Worm (Caenorhabditis elegans): ENCODE results near the gene F17C11.11.

F17C11.11 gene

ce11 chrV:10940571-10940991, 2.0 kb upstream of the F17C11.11 start (continued):
- no peak for TF ChIP-seq lin-26 (GFP tag; IDR thresholded peaks at IDR 0.05)
- TF ChIP-seq K12H6.12 (tag; optimal IDR thresholded peaks at IDR 0.05) = peak; percentile 42
- TF ChIP-seq atf-7 (tag; optimal IDR thresholded peaks at IDR 0.05) = peak; percentile 94
- peak; percentile 87 for TF ChIP-seq B0336.3 (GFP tag; IDR thresholded peaks at IDR 0.05)
- no peak for TF ChIP-seq lir-1 (GFP tag; conservative IDR thresholded peaks at IDR 0.05)
- no peak for TF ChIP-seq ccch-3 (GFP tag; optimal IDR thresholded peaks at IDR 0.05)
- peak; percentile 31; the same call in 1 of the 2 replicates for TF ChIP-seq pbrm-1 (GFP tag; IDR thresholded peaks at IDR 0.05)
- TF ChIP-seq Y56A3A.18 (GFP tag; IDR thresholded peaks at IDR 0.05) = no peak
- no peak for TF ChIP-seq rpc-1 (optimal IDR thresholded peaks at IDR 0.05)
- no peak for TF ChIP-seq rpc-1 (tag; optimal IDR thresholded peaks at IDR 0.05)
- no peak for TF ChIP-seq hlh-12 (tag; optimal IDR thresholded peaks at IDR 0.05)
- peak; percentile 29 for TF ChIP-seq gei-17 (GFP tag; optimal IDR thresholded peaks at IDR 0.05)
- no peak for TF ChIP-seq athp-1 (tag; optimal IDR thresholded peaks at IDR 0.05)
- no peak for TF ChIP-seq ceh-79 (tag; optimal IDR thresholded peaks at IDR 0.05)
- TF ChIP-seq madf-8 (GFP tag; conservative IDR thresholded peaks at IDR 0.05) = no peak
- TF ChIP-seq attf-3 (GFP tag; conservative IDR thresholded peaks at IDR 0.05) = no peak
- no peak for TF ChIP-seq nfya-2 (GFP tag; IDR thresholded peaks at IDR 0.05)
- no peak for TF ChIP-seq F33H1.4 (GFP tag; IDR thresholded peaks at IDR 0.05)
- TF ChIP-seq hmg-1.2 (GFP tag; IDR thresholded peaks at IDR 0.05) = peak; percentile 79
- TF ChIP-seq B0035.1 (tag; optimal IDR thresholded peaks at IDR 0.05) = no peak
- peak; percentile 8; the same call in 1 of the 2 replicates for TF ChIP-seq mcd-1 (GFP tag; IDR thresholded peaks at IDR 0.05)
- no peak for TF ChIP-seq unc-130 (GFP tag; optimal IDR thresholded peaks at IDR 0.05)
- no peak for TF ChIP-seq egl-18 (GFP tag; IDR thresholded peaks at IDR 0.05)
- TF ChIP-seq pha-4 (tag; optimal IDR thresholded peaks at IDR 0.05) = no peak
- no peak for TF ChIP-seq ztf-25 (GFP tag; IDR thresholded peaks at IDR 0.05)
- no peak for TF ChIP-seq nhr-27 (tag; optimal IDR thresholded peaks at IDR 0.05)
- no peak for TF ChIP-seq F10E7.11 (tag; optimal IDR thresholded peaks at IDR 0.05)
- no peak for TF ChIP-seq F55B11.4 (tag; optimal IDR thresholded peaks at IDR 0.05; ENCODE audit: borderline replicate concordance, insufficient read depth)
- TF ChIP-seq C06A6.2 (GFP tag; conservative IDR thresholded peaks at IDR 0.05) = no peak
- no peak for TF ChIP-seq egrh-3 (GFP tag; IDR thresholded peaks at IDR 0.05)
- TF ChIP-seq hmg-20 (GFP tag; IDR thresholded peaks at IDR 0.05) = no peak
- TF ChIP-seq lin-54 (GFP tag; optimal IDR thresholded peaks at IDR 0.05) = no peak
- no peak for TF ChIP-seq sea-2 (GFP tag; IDR thresholded peaks at IDR 0.05)
- no peak for TF ChIP-seq zim-3 (tag; optimal IDR thresholded peaks at IDR 0.05)
- no peak for TF ChIP-seq F49E8.2 (tag; optimal IDR thresholded peaks at IDR 0.05; ENCODE audit: insufficient read depth)
- no peak for TF ChIP-seq F37B4.10 (GFP tag; IDR thresholded peaks at IDR 0.05)
- peak; percentile 4 for TF ChIP-seq tbp1 (GFP tag; optimal IDR thresholded peaks at IDR 0.05)
- no peak for TF ChIP-seq lsy-27 (tag; optimal IDR thresholded peaks at IDR 0.05; ENCODE audit: borderline replicate concordance, insufficient read depth)
- no peak for TF ChIP-seq ztf-6 (GFP tag; IDR thresholded peaks at IDR 0.05)
- TF ChIP-seq madf-6 (GFP tag; IDR thresholded peaks at IDR 0.05) = no peak
- no peak for TF ChIP-seq F22D6.2 (tag; optimal IDR thresholded peaks at IDR 0.05)
- no peak for TF ChIP-seq Y53F4B.3 (GFP tag; IDR thresholded peaks at IDR 0.05)
- TF ChIP-seq ZK185.1 (tag; optimal IDR thresholded peaks at IDR 0.05; ENCODE audit: poor library complexity, severe bottlenecking) = peak; percentile 52
- no peak for TF ChIP-seq ztf-28 (GFP tag; IDR thresholded peaks at IDR 0.05)
- no peak for TF ChIP-seq C17E4.6 (GFP tag; IDR thresholded peaks at IDR 0.05)
- TF ChIP-seq B0261.1 (tag; optimal IDR thresholded peaks at IDR 0.05) = no peak
- TF ChIP-seq lin-35 (GFP tag; optimal IDR thresholded peaks at IDR 0.05) = no peak
- TF ChIP-seq efl-1 (GFP tag; optimal IDR thresholded peaks at IDR 0.05) = no peak
- no peak for TF ChIP-seq lsl-1 (GFP tag; optimal IDR thresholded peaks at IDR 0.05)
- no peak for TF ChIP-seq D2030.7 (GFP tag; IDR thresholded peaks at IDR 0.05)

All from whole organism, young adult.